Comparison of ENCODE assay signal across 4 worm cellular contexts in the genomic region with DNA sequence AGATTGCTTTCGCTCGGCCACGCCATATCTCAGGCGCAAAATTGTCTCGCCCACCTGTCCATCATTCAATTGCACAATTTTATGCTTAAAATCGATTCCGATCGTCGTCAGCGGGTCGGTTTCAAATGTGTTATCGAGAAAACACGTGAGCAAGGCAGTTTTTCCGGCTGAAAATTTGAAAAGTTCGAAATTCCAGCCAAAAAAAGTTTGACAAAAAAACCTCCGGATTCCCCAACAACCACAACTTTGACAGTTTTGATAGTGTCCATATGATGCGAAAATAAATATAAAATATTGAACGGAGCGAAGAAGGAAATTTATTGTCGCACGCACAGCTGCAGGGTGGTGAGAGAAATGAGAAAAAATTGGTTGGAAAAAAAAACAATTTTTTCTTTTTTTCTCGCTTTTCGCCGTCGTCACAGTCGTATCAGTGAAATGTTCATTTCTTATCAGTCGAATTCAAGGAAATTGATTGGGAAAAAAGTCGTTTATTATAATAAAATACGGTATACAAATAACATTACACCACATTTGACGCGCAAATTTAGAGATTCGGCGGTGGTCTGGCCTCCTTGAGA.
TF ChIP-seq lines count a peak whose summit lies in the region.

Y71H2AM.12 (minus strand) TSS at position 486 of the 578 bp plus-strand sequence.

TF ChIP-seq in whole organism, L2 larva, 48 proteins besides CTCF, POLR2A, EP300 and RAD21:
- TF ChIP-seq fos-1 (tag; optimal IDR thresholded peaks at IDR 0.05; lab: Kevin White, UChicago) = peak; percentile 45
- no peak for TF ChIP-seq snpc-4 (tag; optimal IDR thresholded peaks at IDR 0.05; lab: Kevin White, UChicago)

TF ChIP-seq in whole organism, L3 larva, 47 proteins besides CTCF, POLR2A, EP300 and RAD21:
- peak; percentile 70 for TF ChIP-seq elt-2 (tag; optimal IDR thresholded peaks at IDR 0.05; lab: Kevin White, UChicago)
- TF ChIP-seq nhr-28 (tag; optimal IDR thresholded peaks at IDR 0.05; lab: Kevin White, UChicago) = no peak
- no peak for TF ChIP-seq lin-15B (tag; optimal IDR thresholded peaks at IDR 0.05; lab: Kevin White, UChicago)

TF ChIP-seq in whole organism, L4 larva, 104 proteins besides CTCF, POLR2A, EP300 and RAD21 (continues in another document):
- TF ChIP-seq unc-130 (GFP tag; optimal IDR thresholded peaks at IDR 0.05; lab: Kevin White, UChicago) (no peak), zip-2 (tag; optimal IDR thresholded peaks at IDR 0.05; lab: Kevin White, UChicago) (no peak), madf-9 (GFP tag; conservative IDR thresholded peaks at IDR 0.05; lab: Robert Waterston, UW) (no peak), ztf-11 (tag; optimal IDR thresholded peaks at IDR 0.05; lab: Kevin White, UChicago) (no peak), nhr-102 (tag; optimal IDR thresholded peaks at IDR 0.05; lab: Kevin White, UChicago) (no peak), dpl-1 (GFP tag; optimal IDR thresholded peaks at IDR 0.05; lab: Kevin White, UChicago) (no peak), snpc-4 (tag; optimal IDR thresholded peaks at IDR 0.05; lab: Kevin White, UChicago) (no peak), pqm-1 (tag; optimal IDR thresholded peaks at IDR 0.05; lab: Kevin White, UChicago) (peak; percentile 34), hmg-1.1 (GFP tag; IDR thresholded peaks at IDR 0.05; lab: Robert Waterston, UW) (no peak), attf-4 (tag; optimal IDR thresholded peaks at IDR 0.05; lab: Kevin White, UChicago) (no peak), daf-16 (GFP tag; optimal IDR thresholded peaks at IDR 0.05; lab: Kevin White, UChicago) (no peak), daf-16 (tag; optimal IDR thresholded peaks at IDR 0.05; lab: Kevin White, UChicago) (peak; percentile 25), F37D6.2 (tag; optimal IDR thresholded peaks at IDR 0.05; lab: Kevin White, UChicago) (no peak), mep-1 (tag; optimal IDR thresholded peaks at IDR 0.05; lab: Kevin White, UChicago) (no peak), ceh-82 (tag; optimal IDR thresholded peaks at IDR 0.05; lab: Kevin White, UChicago) (no peak), Y75B8A.6 (GFP tag; IDR thresholded peaks at IDR 0.05; lab: Robert Waterston, UW) (no peak), fkh-10 (GFP tag; optimal IDR thresholded peaks at IDR 0.05; lab: Kevin White, UChicago) (no peak), lin-1 (GFP tag; IDR thresholded peaks at IDR 0.05; lab: Robert Waterston, UW) (peak; percentile 6; the same call in 1 of the 2 replicates), spr-1 (tag; optimal IDR thresholded peaks at IDR 0.05; lab: Kevin White, UChicago) (no peak), aha-1 (tag; lab: Kevin White, UChicago) (peak; percentile 35), hlh-11 (tag; optimal IDR thresholded peaks at IDR 0.05; lab: Kevin White, UChicago) (peak; percentile 61), saeg-2 (GFP tag; IDR thresholded peaks at IDR 0.05; lab: Robert Waterston, UW) (no peak), ZK337.2 (GFP tag; IDR thresholded peaks at IDR 0.05; lab: Robert Waterston, UW) (no peak), zag-1 (tag; optimal IDR thresholded peaks at IDR 0.05; lab: Kevin White, UChicago) (no peak), nhr-28 (tag; optimal IDR thresholded peaks at IDR 0.05; lab: Kevin White, UChicago) (peak; percentile 30), nhr-41 (GFP tag; IDR thresholded peaks at IDR 0.05; lab: Robert Waterston, UW) (no peak), zip-11 (GFP tag; IDR thresholded peaks at IDR 0.05; lab: Robert Waterston, UW) (no peak), nhr-76 (tag; optimal IDR thresholded peaks at IDR 0.05; lab: Kevin White, UChicago) (no peak), dve-1 (tag; optimal IDR thresholded peaks at IDR 0.05; lab: Kevin White, UChicago; ENCODE audit: insufficient read depth) (peak; percentile 40), Y105C5A.15 (GFP tag; IDR thresholded peaks at IDR 0.05; lab: Robert Waterston, UW) (no peak), hif-1 (tag; optimal IDR thresholded peaks at IDR 0.05; lab: Kevin White, UChicago) (no peak), F26F4.8 (GFP tag; conservative IDR thresholded peaks at IDR 0.05; lab: Robert Waterston, UW) (no peak), ZK546.5 (tag; optimal IDR thresholded peaks at IDR 0.05; lab: Kevin White, UChicago) (no peak), zfp-3 (GFP tag; conservative IDR thresholded peaks at IDR 0.05; lab: Robert Waterston, UW) (no peak), nhr-48 (tag; optimal IDR thresholded peaks at IDR 0.05; lab: Kevin White, UChicago) (peak; percentile 12), zfp-2 (tag; optimal IDR thresholded peaks at IDR 0.05; lab: Kevin White, UChicago) (no peak), php-3 (GFP tag; IDR thresholded peaks at IDR 0.05; lab: Robert Waterston, UW) (no peak), dmd-9 (GFP tag; IDR thresholded peaks at IDR 0.05; lab: Robert Waterston, UW) (no peak), dmd-6 (GFP tag; IDR thresholded peaks at IDR 0.05; lab: Robert Waterston, UW) (peak; percentile 62), lin-13 (GFP tag; optimal IDR thresholded peaks at IDR 0.05; lab: Kevin White, UChicago) (no peak), mxl-3 (GFP tag; optimal IDR thresholded peaks at IDR 0.05; lab: Kevin White, UChicago) (no peak), lim-7 (GFP tag; IDR thresholded peaks at IDR 0.05; lab: Robert Waterston, UW) (no peak)

TF ChIP-seq in whole organism, young adult, 124 proteins besides CTCF, POLR2A, EP300 and RAD21:
- TF ChIP-seq tlf-1 (GFP tag; optimal IDR thresholded peaks at IDR 0.05; lab: Kevin White, UChicago) (no peak), akir-1 (GFP tag; optimal IDR thresholded peaks at IDR 0.05; lab: Kevin White, UChicago) (no peak), B0336.3 (GFP tag; IDR thresholded peaks at IDR 0.05; lab: Robert Waterston, UW) (0 out of 2 replicates have a peak, but pooled peaks have one; percentile 38), madf-8 (GFP tag; conservative IDR thresholded peaks at IDR 0.05; lab: Robert Waterston, UW) (no peak), ztf-22 (GFP tag; optimal IDR thresholded peaks at IDR 0.05; lab: Kevin White, UChicago) (no peak), sdz-38 (tag; optimal IDR thresholded peaks at IDR 0.05; lab: Kevin White, UChicago) (no peak), him-1 (tag; optimal IDR thresholded peaks at IDR 0.05; lab: Kevin White, UChicago) (no peak), nfyb-1 (GFP tag; IDR thresholded peaks at IDR 0.05; lab: Robert Waterston, UW) (no peak), tbx-9 (tag; optimal IDR thresholded peaks at IDR 0.05; lab: Kevin White, UChicago; ENCODE audit: borderline replicate concordance) (no peak), dox-1 (GFP tag; IDR thresholded peaks at IDR 0.05; lab: Robert Waterston, UW) (peak; percentile 39), die-1 (tag; optimal IDR thresholded peaks at IDR 0.05; lab: Kevin White, UChicago) (no peak), Y95B8A.8 (GFP tag; IDR thresholded peaks at IDR 0.05; lab: Robert Waterston, UW) (no peak), let-607 (tag; optimal IDR thresholded peaks at IDR 0.05; lab: Kevin White, UChicago) (peak in 1 of 2 experiments; percentile 44), cebp-1 (GFP tag; IDR thresholded peaks at IDR 0.05; lab: Robert Waterston, UW) (no peak), cebp-1 (tag; optimal IDR thresholded peaks at IDR 0.05; lab: Kevin White, UChicago) (peak; percentile 38), attf-5 (GFP tag; optimal IDR thresholded peaks at IDR 0.05; lab: Kevin White, UChicago) (peak; percentile 59), rcor-1 (GFP tag; IDR thresholded peaks at IDR 0.05; lab: Robert Waterston, UW) (no peak), F10E7.11 (tag; optimal IDR thresholded peaks at IDR 0.05; lab: Kevin White, UChicago) (no peak), D2030.7 (GFP tag; IDR thresholded peaks at IDR 0.05; lab: Robert Waterston, UW) (no peak), Y53G8AR.9 (GFP tag; conservative IDR thresholded peaks at IDR 0.05; lab: Robert Waterston, UW) (no peak), cebp-2 (GFP tag; IDR thresholded peaks at IDR 0.05; lab: Robert Waterston, UW) (no peak), Y79H2A.3 (GFP tag; conservative IDR thresholded peaks at IDR 0.05; lab: Robert Waterston, UW) (no peak), hmg-1.2 (GFP tag; IDR thresholded peaks at IDR 0.05; lab: Robert Waterston, UW) (no peak), B0019.2 (GFP tag; conservative IDR thresholded peaks at IDR 0.05; lab: Robert Waterston, UW) (no peak), rpc-1 (optimal IDR thresholded peaks at IDR 0.05; lab: Kevin White, UChicago) (no peak), rpc-1 (tag; optimal IDR thresholded peaks at IDR 0.05; lab: Kevin White, UChicago) (no peak), nfya-1 (tag; optimal IDR thresholded peaks at IDR 0.05; lab: Kevin White, UChicago; ENCODE audit: borderline replicate concordance, insufficient read depth) (no peak), attf-3 (GFP tag; conservative IDR thresholded peaks at IDR 0.05; lab: Robert Waterston, UW) (no peak), Y67H2A.10 (GFP tag; conservative IDR thresholded peaks at IDR 0.05; lab: Robert Waterston, UW) (no peak), F57C9.4 (tag; optimal IDR thresholded peaks at IDR 0.05; lab: Kevin White, UChicago) (no peak), gei-17 (GFP tag; optimal IDR thresholded peaks at IDR 0.05; lab: Kevin White, UChicago) (no peak), ets-4 (GFP tag; optimal IDR thresholded peaks at IDR 0.05; lab: Kevin White, UChicago) (peak; percentile 43), Y56A3A.18 (GFP tag; IDR thresholded peaks at IDR 0.05; lab: Robert Waterston, UW) (no peak), unc-130 (GFP tag; optimal IDR thresholded peaks at IDR 0.05; lab: Kevin White, UChicago) (no peak), hlh-12 (tag; optimal IDR thresholded peaks at IDR 0.05; lab: Kevin White, UChicago) (no peak), Y53F4B.3 (GFP tag; IDR thresholded peaks at IDR 0.05; lab: Robert Waterston, UW) (no peak), nhr-27 (tag; optimal IDR thresholded peaks at IDR 0.05; lab: Kevin White, UChicago) (no peak), ceh-58 (GFP tag; IDR thresholded peaks at IDR 0.05; lab: Robert Waterston, UW) (no peak), egl-44 (GFP tag; IDR thresholded peaks at IDR 0.05; lab: Robert Waterston, UW) (no peak), xnd-1 (tag; optimal IDR thresholded peaks at IDR 0.05; lab: Kevin White, UChicago) (no peak), egrh-3 (GFP tag; IDR thresholded peaks at IDR 0.05; lab: Robert Waterston, UW) (no peak), nhr-80 (tag; optimal IDR thresholded peaks at IDR 0.05; lab: Kevin White, UChicago) (peak; percentile 88), lag-1 (GFP tag; IDR thresholded peaks at IDR 0.05; lab: Robert Waterston, UW) (no peak), nhr-90 (tag; optimal IDR thresholded peaks at IDR 0.05; lab: Kevin White, UChicago) (peak; percentile 20), egl-18 (GFP tag; IDR thresholded peaks at IDR 0.05; lab: Robert Waterston, UW) (no peak)
